Worm (Caenorhabditis elegans) whole organism, late embryonic: ENCODE results near the gene Y34B4A.7.

Experiments used
- nfya-1 ChIP-seq: sonication (generic microtip); optimal IDR thresholded peaks from 2 replicates; lab custom pipeline; 2017; ENCODE audit warnings: missing genetic modification characterization, mild to moderate bottlenecking, missing compliant biosample characterization, antibody characterized with exemption, moderate library complexity
- sox-4 ChIP-seq: sonication (generic microtip); optimal IDR thresholded peaks from 2 replicates; lab custom pipeline; 2017; ENCODE audit warnings: mild to moderate bottlenecking, missing genetic modification characterization, inconsistent platforms, missing compliant biosample characterization

DNA sequence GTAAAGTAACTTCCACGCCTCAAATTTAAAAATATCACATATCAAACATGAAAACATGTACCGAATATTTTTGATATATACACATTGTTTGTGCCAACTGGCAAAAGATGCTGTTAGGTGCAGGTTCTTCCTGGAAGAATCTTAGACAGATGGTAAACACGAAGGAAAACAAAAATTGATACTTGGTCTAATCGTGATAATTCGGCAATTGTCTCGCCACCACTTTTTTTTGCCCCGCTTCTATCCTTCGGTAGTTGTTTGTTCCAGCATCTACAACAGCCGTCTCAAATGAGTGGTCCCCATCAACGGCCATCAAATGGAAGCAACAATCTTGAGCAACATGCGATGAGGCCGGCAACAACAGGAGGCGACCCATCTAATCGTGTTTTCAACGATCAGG lies 46.7 kb upstream of the Y34B4A.7 start:
- TF ChIP-seq sox-4 (tag; lab: Kevin White, UChicago), result no peak
- TF ChIP-seq nfya-1 (tag; lab: Kevin White, UChicago), result no peak
